Fruit fly (Drosophila melanogaster) whole organism: ENCODE data around the gene CG31125.

Source experiments
- Dll ChIP-seq: fragments of >200 bp; optimal IDR thresholded peaks from 2 replicates; lab custom pipeline; 2017
- pan ChIP-seq: fragments of >200 bp; optimal IDR thresholded peaks from 2 replicates; lab custom pipeline; 2017

DNA sequence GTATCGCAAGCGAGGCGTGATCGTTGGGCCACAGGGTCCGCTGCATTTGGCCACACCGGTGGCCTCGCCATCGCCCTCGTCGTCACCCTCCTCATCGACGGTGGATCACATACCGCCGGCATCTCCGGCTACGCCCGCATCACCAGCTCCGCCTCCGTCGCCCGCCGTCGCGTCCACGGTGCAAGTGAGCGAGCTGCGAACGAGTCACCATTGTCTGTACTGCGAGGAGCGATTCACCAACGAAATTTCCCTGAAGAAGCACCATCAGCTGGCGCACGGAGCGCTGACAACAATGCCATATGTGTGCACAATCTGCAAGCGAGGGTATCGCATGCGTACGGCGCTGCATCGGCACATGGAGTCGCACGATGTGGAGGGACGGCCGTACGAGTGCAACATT, 34.1 kb downstream of the CG31125 start:
- no peak for TF ChIP-seq pan (lab: Kevin White, UChicago)
- TF ChIP-seq Dll (lab: Kevin White, UChicago), result no peak
